ENCODE assay signal across 5 fruit fly cellular contexts in genomic region chrX:13909002-13909544, dm6.
TF ChIP-seq lines count a peak whose summit lies in the region.

No protein-coding gene starts in this region.

- TF ChIP-seq CTCF in S2 (optimal IDR thresholded peaks at IDR 0.05; lab: Kevin White, UChicago), result peak; percentile 53 to 67
- TF ChIP-seq CTCF in whole organism, embryonic (GFP tag; optimal IDR thresholded peaks at IDR 0.05; lab: Kevin White, UChicago), result peak; percentile 78

TF ChIP-seq in whole organism, embryonic, 481 proteins besides CTCF, POLR2A, EP300 and RAD21 (continues in another document):
- TF ChIP-seq NK7.1 (GFP tag; optimal IDR thresholded peaks at IDR 0.05; lab: Kevin White, UChicago), result no peak
- no peak for TF ChIP-seq dan (GFP tag; IDR thresholded peaks at IDR 0.05; lab: Robert Waterston, UW)
- no peak for TF ChIP-seq B-H2 (GFP tag; optimal IDR thresholded peaks at IDR 0.05; lab: Kevin White, UChicago)
- TF ChIP-seq CG6813 (GFP tag; optimal IDR thresholded peaks at IDR 0.05; lab: Kevin White, UChicago), result no peak
- TF ChIP-seq onecut (GFP tag; IDR thresholded peaks at IDR 0.05; lab: Robert Waterston, UW), result no peak
- no peak for TF ChIP-seq CG11723 (GFP tag; optimal IDR thresholded peaks at IDR 0.05; lab: Kevin White, UChicago)
- no peak for TF ChIP-seq ATbp (GFP tag; optimal IDR thresholded peaks at IDR 0.05; lab: Kevin White, UChicago)
- TF ChIP-seq Sox102F (GFP tag; optimal IDR thresholded peaks at IDR 0.05; lab: Kevin White, UChicago), result peak; percentile 3
- TF ChIP-seq CG4404 (GFP tag; IDR thresholded peaks at IDR 0.05; lab: Robert Waterston, UW), result no peak
- TF ChIP-seq row (GFP tag; IDR thresholded peaks at IDR 0.05; lab: Robert Waterston, UW), result 0 out of 3 replicates have a peak, but pooled peaks have one; percentile 9
- TF ChIP-seq klu (GFP tag; IDR thresholded peaks at IDR 0.05; lab: Robert Waterston, UW), result no peak
- TF ChIP-seq stc (GFP tag; IDR thresholded peaks at IDR 0.05; lab: Robert Waterston, UW), result no peak
- peak; percentile 2 for TF ChIP-seq nmo (GFP tag; optimal IDR thresholded peaks at IDR 0.05; lab: Kevin White, UChicago)
- TF ChIP-seq CG30020 (tag; optimal IDR thresholded peaks at IDR 0.05; lab: Kevin White, UChicago), result no peak
- TF ChIP-seq Usf (GFP tag; optimal IDR thresholded peaks at IDR 0.05; lab: Kevin White, UChicago), result no peak
- TF ChIP-seq gem (tag; optimal IDR thresholded peaks at IDR 0.05; lab: Kevin White, UChicago), result peak; percentile 19
- no peak for TF ChIP-seq CG9797 (GFP tag; optimal IDR thresholded peaks at IDR 0.05; lab: Kevin White, UChicago)
- no peak for TF ChIP-seq CG13894 (tag; optimal IDR thresholded peaks at IDR 0.05; lab: Kevin White, UChicago)
- no peak for TF ChIP-seq tup (GFP tag; optimal IDR thresholded peaks at IDR 0.05; lab: Kevin White, UChicago)
- TF ChIP-seq cato (GFP tag; optimal IDR thresholded peaks at IDR 0.05; lab: Kevin White, UChicago; ENCODE audit: borderline replicate concordance), result no peak
- peak; percentile 76 for TF ChIP-seq CG11504 (tag; optimal IDR thresholded peaks at IDR 0.05; lab: Kevin White, UChicago)
- TF ChIP-seq CG7745 (tag; optimal IDR thresholded peaks at IDR 0.05; lab: Kevin White, UChicago), result no peak
- TF ChIP-seq Drgx (GFP tag; IDR thresholded peaks at IDR 0.05; lab: Robert Waterston, UW), result peak; percentile 63; the same call in 1 of the 2 replicates

TF ChIP-seq in whole organism, prepupa, 60 proteins besides CTCF, POLR2A, EP300 and RAD21 (continues in another document):
- TF ChIP-seq cyc (GFP tag; optimal IDR thresholded peaks at IDR 0.05; lab: Kevin White, UChicago) (peak; percentile 8), acj6 (GFP tag; optimal IDR thresholded peaks at IDR 0.05; lab: Kevin White, UChicago) (peak; percentile 44), achi (GFP tag; optimal IDR thresholded peaks at IDR 0.05; lab: Kevin White, UChicago) (peak; percentile 41), Blimp-1 (GFP tag; optimal IDR thresholded peaks at IDR 0.05; lab: Kevin White, UChicago) (no peak), OdsH (GFP tag; optimal IDR thresholded peaks at IDR 0.05; lab: Kevin White, UChicago) (peak; percentile 62), CG4318 (GFP tag; optimal IDR thresholded peaks at IDR 0.05; lab: Kevin White, UChicago) (peak; percentile 56), eg (GFP tag; IDR thresholded peaks at IDR 0.05; lab: Robert Waterston, UW) (peak; percentile 82), Smox (GFP tag; optimal IDR thresholded peaks at IDR 0.05; lab: Kevin White, UChicago) (no peak), Lpt (GFP tag; optimal IDR thresholded peaks at IDR 0.05; lab: Kevin White, UChicago) (peak; percentile 43), CG11902 (GFP tag; optimal IDR thresholded peaks at IDR 0.05; lab: Kevin White, UChicago) (no peak), CG6854 (GFP tag; optimal IDR thresholded peaks at IDR 0.05; lab: Kevin White, UChicago) (no peak), Sox102F (GFP tag; optimal IDR thresholded peaks at IDR 0.05; lab: Kevin White, UChicago) (no peak), Hr39 (GFP tag; optimal IDR thresholded peaks at IDR 0.05; lab: Kevin White, UChicago) (peak; percentile 43), Sox14 (GFP tag; optimal IDR thresholded peaks at IDR 0.05; lab: Kevin White, UChicago) (peak; percentile 40), Ets21C (GFP tag; optimal IDR thresholded peaks at IDR 0.05; lab: Kevin White, UChicago) (peak; percentile 3), CG8119 (GFP tag; IDR thresholded peaks at IDR 0.05; lab: Robert Waterston, UW) (peak; percentile 79), CG15336 (GFP tag; IDR thresholded peaks at IDR 0.05; lab: Robert Waterston, UW) (peak; percentile 70), topi (GFP tag; optimal IDR thresholded peaks at IDR 0.05; lab: Kevin White, UChicago) (peak; percentile 29), svp (GFP tag; lab: Kevin White, UChicago) (peak; percentile 54), esn (GFP tag; optimal IDR thresholded peaks at IDR 0.05; lab: Kevin White, UChicago) (peak; percentile 39), CG8632 (GFP tag; optimal IDR thresholded peaks at IDR 0.05; lab: Kevin White, UChicago) (peak; percentile 15), Eip93F (GFP tag; optimal IDR thresholded peaks at IDR 0.05; lab: Kevin White, UChicago) (no peak), dac (GFP tag; optimal IDR thresholded peaks at IDR 0.05; lab: Kevin White, UChicago) (peak; percentile 44), dsx (GFP tag; optimal IDR thresholded peaks at IDR 0.05; lab: Kevin White, UChicago; ENCODE audit: poor library complexity, severe bottlenecking) (no peak)

TF ChIP-seq in whole organism, pupa, 21 proteins besides CTCF, POLR2A, EP300 and RAD21:
- TF ChIP-seq rn (GFP tag; IDR thresholded peaks at IDR 0.05; lab: Robert Waterston, UW) (no peak), fd96Ca (GFP tag; IDR thresholded peaks at IDR 0.05; lab: Robert Waterston, UW) (0 out of 3 replicates have a peak, but pooled peaks have one; percentile 24), CG17806 (tag; optimal IDR thresholded peaks at IDR 0.05; lab: Kevin White, UChicago) (peak; percentile 24), CG12605 (GFP tag; IDR thresholded peaks at IDR 0.05; lab: Robert Waterston, UW) (peak; percentile 31; the same call in 1 of the 2 replicates), CG10348 (GFP tag; IDR thresholded peaks at IDR 0.05; lab: Robert Waterston, UW) (no peak), CG15710 (tag; optimal IDR thresholded peaks at IDR 0.05; lab: Kevin White, UChicago) (peak; percentile 33), Snoo (tag; optimal IDR thresholded peaks at IDR 0.05; lab: Kevin White, UChicago) (no peak), EcR (GFP tag; optimal IDR thresholded peaks at IDR 0.05; lab: Kevin White, UChicago) (no peak), CG13204 (GFP tag; optimal IDR thresholded peaks at IDR 0.05; lab: Kevin White, UChicago) (no peak), CG34367 (tag; optimal IDR thresholded peaks at IDR 0.05; lab: Kevin White, UChicago) (peak; percentile 20), CG4496 (GFP tag; IDR thresholded peaks at IDR 0.05; lab: Robert Waterston, UW) (peak; percentile 76), D1 (tag; optimal IDR thresholded peaks at IDR 0.05; lab: Kevin White, UChicago) (no peak), gl (tag; optimal IDR thresholded peaks at IDR 0.05; lab: Kevin White, UChicago) (no peak), CG8301 (tag; optimal IDR thresholded peaks at IDR 0.05; lab: Kevin White, UChicago) (peak; percentile 61), Ets98B (GFP tag; IDR thresholded peaks at IDR 0.05; lab: Robert Waterston, UW) (peak; percentile 77), CG9948 (tag; optimal IDR thresholded peaks at IDR 0.05; lab: Kevin White, UChicago) (peak; percentile 58), CG32121 (GFP tag; IDR thresholded peaks at IDR 0.05; lab: Robert Waterston, UW) (peak; percentile 42), Pif1A (GFP tag; optimal IDR thresholded peaks at IDR 0.05; lab: Kevin White, UChicago) (peak; percentile 44), Pif1B (GFP tag; optimal IDR thresholded peaks at IDR 0.05; lab: Kevin White, UChicago) (no peak), CG8159 (tag; optimal IDR thresholded peaks at IDR 0.05; lab: Kevin White, UChicago) (peak; percentile 49), CG14655 (GFP tag; optimal IDR thresholded peaks at IDR 0.05; lab: Kevin White, UChicago) (peak; percentile 63)

TF ChIP-seq in whole organism, wandering third instar larva, 38 proteins besides CTCF, POLR2A, EP300 and RAD21:
- peak in 1 of 2 experiments; percentile 7 for TF ChIP-seq foxo (GFP tag; optimal IDR thresholded peaks at IDR 0.05; lab: Kevin White, UChicago)
- TF ChIP-seq Vsx2 (GFP tag; optimal IDR thresholded peaks at IDR 0.05; lab: Kevin White, UChicago; ENCODE audit: partially characterized antibody), result no peak
- TF ChIP-seq h (GFP tag; optimal IDR thresholded peaks at IDR 0.05; lab: Kevin White, UChicago), result peak; percentile 9
- TF ChIP-seq sage (GFP tag; optimal IDR thresholded peaks at IDR 0.05; lab: Kevin White, UChicago), result no peak
- peak; percentile 2 for TF ChIP-seq fru (GFP tag; optimal IDR thresholded peaks at IDR 0.05; lab: Kevin White, UChicago)
